Worm (Caenorhabditis elegans) whole organism, L1 larva: ENCODE results near the gene R07E5.11.

Experiments used
- aly-2 ChIP-seq: fragments of 150-350 bp; optimal IDR thresholded peaks from 2 replicates; lab custom pipeline; 2014; ENCODE audit warnings: missing biosample characterization, missing genetic modification characterization
- blmp-1 ChIP-seq: fragments of 150-350 bp; optimal IDR thresholded peaks from 2 replicates; lab custom pipeline; 2014; ENCODE audit warnings: missing biosample characterization, missing genetic modification characterization
- ceh-63 ChIP-seq: fragments of 200-800 bp; sonication (Bioruptor generic); optimal IDR thresholded peaks from 2 replicates; lab custom pipeline; 2018; ENCODE audit warnings: mild to moderate bottlenecking, missing genetic modification characterization, missing compliant biosample characterization
- ceh-82 ChIP-seq, 3 experiments: fragments of 150-350 bp in 1 of 3; sonication (generic microtip) in 2 of 3; optimal IDR thresholded peaks; 2 replicates each; lab custom pipeline; 2014 to 2017; ENCODE audit warnings: missing biosample characterization in 3 of 3, missing genetic modification characterization in 3 of 3
- dpl-1 ChIP-seq, 3 experiments: fragments of 150-350 bp in 2 of 3; sonication (generic microtip) in 1 of 3; optimal IDR thresholded peaks; 2 replicates each; lab custom pipeline; 2014 to 2017; ENCODE audit warnings: missing biosample characterization in 3 of 3, missing genetic modification characterization in 3 of 3, missing genetic modification reagents in 3 of 3
- dsc-1 ChIP-seq: sonication (generic microtip); optimal IDR thresholded peaks from 2 replicates; lab custom pipeline; 2016; ENCODE audit warnings: mild to moderate bottlenecking, missing genetic modification characterization, missing compliant biosample characterization
- fkh-10 ChIP-seq: sonication (generic microtip); optimal IDR thresholded peaks from 2 replicates; lab custom pipeline; 2017; ENCODE audit warnings: missing biosample characterization, missing genetic modification reagents, missing genetic modification characterization
- nhr-11 ChIP-seq: fragments of 150-350 bp; optimal IDR thresholded peaks from 2 replicates; lab custom pipeline; 2014; ENCODE audit warnings: missing biosample characterization, missing genetic modification characterization
- pqm-1 ChIP-seq: sonication (generic microtip); optimal IDR thresholded peaks from 3 replicates; lab custom pipeline; 2017; ENCODE audit warnings: missing biosample characterization, missing genetic modification characterization

- TF ChIP-seq ceh-63: no peak
- no peak for TF ChIP-seq fkh-10 (GFP tag; lab: Kevin White, UChicago)
- TF ChIP-seq ceh-82 (tag; optimal IDR thresholded peaks at IDR 0.05; lab: Kevin White, UChicago): no peak
- no peak for TF ChIP-seq blmp-1 (tag; lab: Kevin White, UChicago)
- TF ChIP-seq aly-2: no peak
- no peak for TF ChIP-seq dpl-1 (GFP tag; optimal IDR thresholded peaks at IDR 0.05; lab: Kevin White, UChicago)
- TF ChIP-seq nhr-11: no peak
- no peak for TF ChIP-seq pqm-1
- no peak for TF ChIP-seq dsc-1
These were observed 14.4 kb upstream of the R07E5.11 start, which contains the start of gene C28A5.6 for ce11 chrIII:4429402-4429801.
